1 fruit fly cellular context compared by ENCODE assay signal in genomic region chr3L:432565-432964, dm6.
TF ChIP-seq lines count a peak whose summit lies in the region.

No protein-coding gene starts in this region.

TF ChIP-seq in whole organism, embryonic, 481 proteins besides CTCF, POLR2A, EP300 and RAD21 (continued from another document):
- TF ChIP-seq klu (GFP tag; IDR thresholded peaks at IDR 0.05; lab: Robert Waterston, UW) (no peak), lab (GFP tag; optimal IDR thresholded peaks at IDR 0.05; lab: Kevin White, UChicago) (no peak), CG12071 (GFP tag; optimal IDR thresholded peaks at IDR 0.05; lab: Kevin White, UChicago) (no peak), Usf (GFP tag; optimal IDR thresholded peaks at IDR 0.05; lab: Kevin White, UChicago) (no peak), da (GFP tag; optimal IDR thresholded peaks at IDR 0.05; lab: Kevin White, UChicago) (no peak), Lim3 (GFP tag; IDR thresholded peaks at IDR 0.05; lab: Robert Waterston, UW) (no peak), CG18764 (GFP tag; optimal IDR thresholded peaks at IDR 0.05; lab: Kevin White, UChicago) (no peak), gro (GFP tag; optimal IDR thresholded peaks at IDR 0.05; lab: Kevin White, UChicago) (no peak), CkIIα-i1 (GFP tag; IDR thresholded peaks at IDR 0.05; lab: Robert Waterston, UW) (no peak), eve (GFP tag; optimal IDR thresholded peaks at IDR 0.05; lab: Kevin White, UChicago) (peak in 1 of 2 experiments; percentile 5), Ravus (GFP tag; IDR thresholded peaks at IDR 0.05; lab: Robert Waterston, UW) (no peak), H15 (GFP tag; IDR thresholded peaks at IDR 0.05; lab: Robert Waterston, UW) (no peak), gt (GFP tag; IDR thresholded peaks at IDR 0.05; lab: Robert Waterston, UW) (no peak), kay (GFP tag; optimal IDR thresholded peaks at IDR 0.05; lab: Kevin White, UChicago) (no peak), CG8478 (optimal IDR thresholded peaks at IDR 0.05; lab: Kevin White, UChicago) (peak; percentile 83), knrl (GFP tag; IDR thresholded peaks at IDR 0.05; lab: Robert Waterston, UW; ENCODE audit: partially characterized antibody) (no peak; the same call in 2 of the 3 replicates), dmrt99B (tag; optimal IDR thresholded peaks at IDR 0.05; lab: Kevin White, UChicago) (no peak), Scr (GFP tag; IDR thresholded peaks at IDR 0.05; lab: Robert Waterston, UW; ENCODE audit: partially characterized antibody) (no peak; the same call in 1 of the 2 replicates), fru (optimal IDR thresholded peaks at IDR 0.05; lab: Kevin White, UChicago) (no peak), HmgZ (tag; optimal IDR thresholded peaks at IDR 0.05; lab: Kevin White, UChicago) (peak; percentile 17), CG9932 (GFP tag; IDR thresholded peaks at IDR 0.05; lab: Robert Waterston, UW) (no peak), CG1832 (GFP tag; optimal IDR thresholded peaks at IDR 0.05; lab: Kevin White, UChicago) (peak; percentile 91), CG18476 (GFP tag; optimal IDR thresholded peaks at IDR 0.05; lab: Kevin White, UChicago) (no peak)
TF ChIP-seq in whole organism, embryonic: peak in this region for 23.
